Worm (Caenorhabditis elegans): ENCODE data around the gene F21D9.8.

Gene F21D9.8

DNA sequence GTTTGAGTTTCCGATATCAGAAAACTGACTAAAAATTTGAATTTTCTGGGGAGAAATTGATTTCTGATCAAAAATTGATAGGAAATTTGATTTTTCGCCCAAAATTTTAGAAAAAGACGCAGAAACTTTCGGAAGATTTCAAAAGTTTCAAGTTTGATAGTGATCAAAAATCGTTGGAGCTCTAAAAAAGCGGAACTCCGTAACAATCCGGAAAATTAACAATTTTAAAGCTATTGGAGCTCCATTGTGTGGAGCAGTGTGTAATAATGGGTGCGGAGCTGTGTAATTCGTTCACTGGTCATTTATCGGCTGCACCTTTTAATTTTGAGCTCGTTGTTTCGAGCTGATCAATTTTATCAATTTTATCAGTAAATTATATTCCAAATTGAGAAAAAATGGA lies 26.3 kb downstream of the F21D9.8 start, which contains the start of gene F21D9.4:
F21D9.4 (plus strand) TSS at position 301 of the 400 bp plus-strand sequence.
- TF ChIP-seq him-1 (tag; optimal IDR thresholded peaks at IDR 0.05) = no peak
- TF ChIP-seq W03F9.2 (tag; optimal IDR thresholded peaks at IDR 0.05) = no peak
- TF ChIP-seq dao-5 (tag; optimal IDR thresholded peaks at IDR 0.05) = no peak

DNA sequence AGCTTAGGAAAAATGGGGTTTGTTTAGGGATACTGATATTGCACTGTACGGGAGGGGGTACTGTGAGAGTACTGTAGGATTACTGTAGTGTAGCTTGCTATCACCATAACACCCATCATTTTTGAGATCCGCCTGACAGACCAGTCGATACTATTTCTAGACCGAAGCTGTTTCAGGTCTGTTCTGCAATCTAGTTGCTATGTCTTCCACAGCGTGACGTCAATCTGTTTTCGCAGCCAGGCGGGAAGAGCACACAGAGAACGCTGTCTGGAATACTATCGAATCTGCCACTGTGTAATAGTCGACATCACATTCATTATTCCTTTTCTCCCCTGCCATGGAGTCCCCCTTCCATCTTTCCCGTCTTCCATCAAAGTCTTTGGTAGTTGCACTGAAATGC lies 27.9 kb downstream of the F21D9.8 start, which contains the start of gene F21D9.11:
F21D9.11 (plus strand) TSS at position 301 of the 400 bp plus-strand sequence.
- no peak for TF ChIP-seq him-1 (tag; optimal IDR thresholded peaks at IDR 0.05)
- TF ChIP-seq dao-5 (tag; optimal IDR thresholded peaks at IDR 0.05) = no peak
- no peak for TF ChIP-seq W03F9.2 (tag; optimal IDR thresholded peaks at IDR 0.05)

DNA sequence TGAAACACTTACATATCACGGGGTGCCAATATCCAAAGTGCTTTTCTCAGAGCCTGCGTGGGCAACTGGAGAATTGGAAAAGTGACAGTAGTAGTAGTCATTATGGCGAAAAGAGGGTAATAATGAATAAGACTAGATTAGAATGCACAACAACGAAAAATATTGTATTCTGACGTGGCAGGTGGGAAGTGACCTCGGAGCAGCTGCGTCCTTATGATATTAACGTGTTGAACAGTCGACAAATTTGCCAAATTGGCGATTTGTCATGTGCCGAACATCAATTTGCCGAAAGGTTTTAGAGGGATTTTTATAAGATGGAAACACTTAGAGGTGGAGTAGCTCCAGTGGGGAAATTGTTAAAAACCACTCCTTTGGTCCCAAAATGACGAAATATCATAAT lies 28.8 kb downstream of the F21D9.8 start, which contains the start of gene str-81:
str-81 (minus strand) TSS at position 101 of the 400 bp plus-strand sequence.
- TF ChIP-seq him-1 (tag; optimal IDR thresholded peaks at IDR 0.05) (no peak), W03F9.2 (tag; optimal IDR thresholded peaks at IDR 0.05) (no peak), dao-5 (tag; optimal IDR thresholded peaks at IDR 0.05) (no peak)

DNA sequence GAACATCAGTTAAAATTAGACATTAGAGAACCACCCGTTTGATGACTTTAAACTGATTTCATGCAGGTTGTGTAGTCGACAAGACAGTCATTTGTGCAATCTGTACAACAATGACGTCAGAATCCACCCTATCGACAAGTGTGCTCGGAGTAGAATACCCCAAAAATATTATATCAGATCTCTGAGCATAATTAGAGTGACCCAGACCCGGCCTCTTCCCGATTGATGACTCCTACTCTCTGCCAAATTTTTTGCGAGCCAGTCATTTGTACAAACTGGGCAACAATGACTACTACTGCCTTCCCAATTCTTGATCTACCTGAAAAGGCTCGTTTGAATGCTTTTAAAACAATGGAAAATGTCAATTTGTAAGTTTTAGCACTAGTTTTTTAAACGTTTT lies 39.7 kb downstream of the F21D9.8 start, which contains the start of the genes fbxb-115 and fbxb-1:
fbxb-115 (minus strand) TSS at position 101 of the 400 bp plus-strand sequence.
fbxb-1 (plus strand) TSS at position 226 of the 400 bp plus-strand sequence.
- TF ChIP-seq him-1 (tag; optimal IDR thresholded peaks at IDR 0.05) (no peak), W03F9.2 (tag; optimal IDR thresholded peaks at IDR 0.05) (no peak), dao-5 (tag; optimal IDR thresholded peaks at IDR 0.05) (no peak)

DNA sequence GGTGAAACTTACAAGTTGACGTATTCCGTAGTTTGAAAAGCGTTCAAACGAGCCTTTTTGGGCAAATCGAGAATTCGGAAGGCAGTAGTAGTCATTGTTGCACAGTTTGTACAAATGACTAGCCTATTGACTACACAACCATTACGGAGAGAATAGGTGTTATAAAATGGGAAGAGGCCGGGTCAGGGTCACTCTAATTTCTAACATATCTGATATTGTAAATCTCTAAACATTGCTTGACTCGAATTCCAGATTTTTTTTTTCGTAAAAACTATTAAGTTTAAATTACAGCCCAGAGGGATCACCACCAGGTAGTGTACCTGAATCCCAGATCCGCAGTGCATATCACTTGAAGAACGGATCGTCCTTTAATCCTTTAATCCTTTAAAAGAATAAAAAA lies 42.6 kb downstream of the F21D9.8 start, which contains the start of gene fbxb-2:
fbxb-2 (minus strand) TSS at position 101 of the 400 bp plus-strand sequence.
- no peak for TF ChIP-seq him-1 (tag; optimal IDR thresholded peaks at IDR 0.05)
- no peak for TF ChIP-seq dao-5 (tag; optimal IDR thresholded peaks at IDR 0.05)
- no peak for TF ChIP-seq W03F9.2 (tag; optimal IDR thresholded peaks at IDR 0.05)

DNA sequence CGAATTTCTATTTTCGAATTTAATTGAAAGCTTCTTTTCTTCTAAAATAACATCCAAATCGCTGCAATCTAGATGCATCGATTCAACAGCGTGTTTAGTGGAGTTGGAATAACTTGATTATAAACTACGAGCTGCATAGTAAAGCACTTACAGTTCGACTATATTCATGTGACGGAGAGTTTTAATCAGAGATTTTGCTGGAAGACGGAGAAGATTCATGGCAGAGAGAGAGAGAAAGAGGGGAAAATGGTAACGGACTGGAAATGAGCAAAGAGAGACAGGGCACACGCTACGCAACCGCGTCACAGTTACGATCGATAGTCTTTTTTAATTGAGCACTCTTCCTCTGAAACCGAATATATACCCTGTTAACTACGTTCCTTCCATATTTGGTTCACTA lies 46.3 kb downstream of the F21D9.8 start, which contains the start of gene fbxb-116:
fbxb-116 (plus strand) TSS at position 301 of the 400 bp plus-strand sequence.
- no peak for TF ChIP-seq him-1 (tag; optimal IDR thresholded peaks at IDR 0.05)
- no peak for TF ChIP-seq W03F9.2 (tag; optimal IDR thresholded peaks at IDR 0.05)
- no peak for TF ChIP-seq dao-5 (tag; optimal IDR thresholded peaks at IDR 0.05)

DNA sequence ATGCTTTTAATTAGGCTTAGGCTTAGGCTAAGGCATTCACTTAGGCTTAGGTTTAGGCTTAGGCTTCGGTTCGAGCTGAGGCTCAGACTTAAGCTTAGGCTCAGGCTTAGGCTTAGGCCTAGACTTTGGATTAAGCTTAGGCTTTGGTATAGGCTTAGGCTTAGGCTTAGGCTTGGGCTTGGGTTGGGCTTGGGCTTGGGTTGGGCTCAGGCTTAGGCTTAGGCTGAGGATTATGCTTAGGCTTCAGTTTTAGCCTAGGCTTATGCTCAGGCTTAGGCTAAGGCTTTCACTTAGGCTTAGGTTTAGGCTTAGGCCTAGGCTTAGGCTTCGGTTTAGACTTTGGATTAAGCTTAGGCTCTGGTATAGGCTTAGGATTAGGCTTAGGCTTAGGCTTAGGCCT lies 48.6 kb downstream of the F21D9.8 start:
- TF ChIP-seq W03F9.2 (tag; optimal IDR thresholded peaks at IDR 0.05) (no peak), dao-5 (tag; optimal IDR thresholded peaks at IDR 0.05) (no peak), him-1 (tag; optimal IDR thresholded peaks at IDR 0.05) (no peak)

DNA sequence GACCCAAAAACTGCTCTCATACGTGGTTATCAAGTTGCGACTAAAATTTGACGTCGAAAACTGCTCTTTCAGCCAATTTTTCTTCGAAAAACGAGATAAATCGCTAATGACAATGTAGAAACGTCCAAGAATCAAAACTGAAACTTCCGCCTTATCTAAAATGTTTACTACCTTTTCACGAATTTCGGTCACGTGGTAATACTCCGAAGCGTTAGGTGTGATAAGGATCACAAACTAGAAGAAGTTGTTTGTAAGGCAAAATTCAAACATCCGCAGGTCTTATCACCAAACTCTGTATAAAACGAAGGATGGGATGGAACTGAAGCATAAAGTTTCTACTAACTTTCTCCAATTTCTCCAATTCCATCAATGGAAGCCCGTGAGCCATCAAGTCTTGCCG lies 49.4 kb downstream of the F21D9.8 start, which contains the start of gene sqst-3:
sqst-3 (plus strand) TSS at position 370 of the 400 bp plus-strand sequence.
- TF ChIP-seq him-1 (tag; optimal IDR thresholded peaks at IDR 0.05) = no peak
